Worm (Caenorhabditis elegans) whole organism, L1 larva: Measurements from ENCODE around the gene spig-10.

Experiments
- blmp-1 ChIP-seq: fragments of 150-350 bp; optimal IDR thresholded peaks from 2 replicates; lab custom pipeline; 2014; ENCODE audit warnings: missing biosample characterization, missing genetic modification characterization
- irx-1 ChIP-seq: sonication (generic microtip); optimal IDR thresholded peaks from 2 replicates; lab custom pipeline; 2016; ENCODE audit warnings: missing genetic modification characterization, missing compliant biosample characterization
- lsy-2 ChIP-seq, 2 experiments: fragments of 150-350 bp; optimal IDR thresholded peaks; 2 replicates each; lab custom pipeline; 2014; ENCODE audit warnings: missing biosample characterization in 2 of 2, missing genetic modification characterization in 2 of 2
- nhr-11 ChIP-seq: fragments of 150-350 bp; optimal IDR thresholded peaks from 2 replicates; lab custom pipeline; 2014; ENCODE audit warnings: missing biosample characterization, missing genetic modification characterization
- nhr-77 ChIP-seq: fragments of 150-350 bp; optimal IDR thresholded peaks from 2 replicates; lab custom pipeline; 2014; ENCODE audit warnings: missing biosample characterization, missing genetic modification characterization
- nhr-85 ChIP-seq: sonication (generic microtip); peaks from one replicate; lab custom pipeline; 2016; ENCODE audit warnings: missing genetic modification characterization, inconsistent platforms, missing compliant biosample characterization
- nhr-90 ChIP-seq: sonication (generic microtip); optimal IDR thresholded peaks from 2 replicates; lab custom pipeline; 2016; ENCODE audit warnings: mild to moderate bottlenecking, missing genetic modification characterization, missing compliant biosample characterization; ENCODE audit not compliant: poor library complexity
- pag-3 ChIP-seq: sonication (generic microtip); optimal IDR thresholded peaks from 2 replicates; lab custom pipeline; 2017; ENCODE audit warnings: missing genetic modification characterization, mild to moderate bottlenecking, missing compliant biosample characterization, antibody characterized with exemption, borderline replicate concordance; ENCODE audit not compliant: insufficient read depth

DNA sequence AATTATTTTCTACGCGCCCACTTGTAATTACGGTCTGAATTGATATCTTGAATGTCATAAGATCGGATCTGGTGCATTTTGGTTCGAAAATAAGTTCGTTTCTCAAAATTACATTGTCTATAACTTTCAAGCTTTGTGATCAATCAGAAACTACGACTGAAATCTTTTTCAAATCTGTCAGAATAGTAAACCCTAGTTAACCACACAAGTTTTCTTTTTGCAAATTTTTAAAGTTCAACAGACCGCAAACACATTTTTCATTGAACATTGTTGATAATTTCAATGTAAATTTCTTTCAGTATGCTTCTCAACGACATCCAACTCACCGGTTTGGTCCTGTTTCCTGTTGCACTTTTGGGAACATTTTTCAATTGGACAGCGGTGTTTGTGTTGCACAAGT, 34.5 kb upstream of the spig-10 start, which contains the start of gene srx-59:
- TF ChIP-seq irx-1 (tag; lab: Kevin White, UChicago) (no peak), lsy-2 (tag; optimal IDR thresholded peaks at IDR 0.05; lab: Kevin White, UChicago) (no peak), nhr-11 (tag; lab: Kevin White, UChicago) (no peak), nhr-77 (tag; lab: Kevin White, UChicago) (no peak), nhr-85 (tag; lab: Kevin White, UChicago) (no peak), pag-3 (tag; lab: Kevin White, UChicago) (no peak), nhr-90 (tag; lab: Kevin White, UChicago) (no peak), blmp-1 (tag; lab: Kevin White, UChicago) (no peak)
